Fruit fly (Drosophila melanogaster) whole organism, embryonic: ENCODE data around the gene CG6330.

ENCODE experiments used
- Asciz ChIP-seq: fragments of 200-800 bp; sonication (Bioruptor generic); optimal IDR thresholded peaks from 2 replicates; lab custom pipeline; 2017; ENCODE audit warnings: missing biosample characterization, mild to moderate bottlenecking, missing genetic modification characterization, missing genetic modification reagents
- Bteb2 ChIP-seq: fragments of 200-800 bp; sonication (Bioruptor generic); optimal IDR thresholded peaks from 2 replicates; lab custom pipeline; 2016; ENCODE audit warnings: missing biosample characterization, missing genetic modification characterization
- CG10274 ChIP-seq: fragments of 200-800 bp; sonication (Bioruptor generic); optimal IDR thresholded peaks from 3 replicates; lab custom pipeline; 2017; ENCODE audit warnings: missing biosample characterization, mild to moderate bottlenecking, missing genetic modification characterization
- CG10959 ChIP-seq: fragments of 200-800 bp; sonication (Bioruptor generic); IDR thresholded peaks from 2 replicates; pipeline ENCODE4 v1.3.6; 2022; ENCODE audit warnings: missing biosample characterization, missing genetic modification characterization
- CG11247 ChIP-seq: fragments of 200-800 bp; sonication (Bioruptor generic); IDR thresholded peaks from 2 replicates; pipeline ENCODE4 v1.3.6; 2022; ENCODE audit warnings: missing biosample characterization, missing genetic modification characterization
- CG11560 ChIP-seq: fragments of 200-800 bp; sonication (Bioruptor generic); IDR thresholded peaks from 3 replicates; pipeline ENCODE4 v1.3.6; 2022; ENCODE audit warnings: missing biosample characterization, missing genetic modification characterization
- CG13624 ChIP-seq: fragments of 200-800 bp; sonication (Bioruptor generic); optimal IDR thresholded peaks from 2 replicates; lab custom pipeline; 2016; ENCODE audit warnings: missing biosample characterization, missing genetic modification characterization
- CG13775 ChIP-seq: fragments of 200-800 bp; sonication (Bioruptor generic); optimal IDR thresholded peaks from 3 replicates; lab custom pipeline; 2017; ENCODE audit warnings: missing biosample characterization, mild to moderate bottlenecking, missing genetic modification characterization
- CG1602 ChIP-seq: fragments of 200-800 bp; sonication (Bioruptor generic); optimal IDR thresholded peaks from 3 replicates; lab custom pipeline; 2016; ENCODE audit warnings: missing biosample characterization, missing genetic modification characterization
- CG16779 ChIP-seq: fragments of 200-800 bp; sonication (Bioruptor generic); IDR thresholded peaks from 2 replicates; pipeline ENCODE4 v1.3.6; 2022; ENCODE audit warnings: missing biosample characterization, missing genetic modification characterization
- CG17568 ChIP-seq: fragments of 200-800 bp; sonication (Bioruptor generic); optimal IDR thresholded peaks from 2 replicates; lab custom pipeline; 2018; ENCODE audit warnings: missing biosample characterization, mild to moderate bottlenecking, missing genetic modification characterization, moderate library complexity
- CG18262 ChIP-seq: fragments of 200-800 bp; optimal IDR thresholded peaks from 3 replicates; lab custom pipeline; 2019; ENCODE audit warnings: missing biosample characterization, mild to moderate bottlenecking, missing genetic modification characterization, moderate library complexity
- CG31224 ChIP-seq: fragments of 200-800 bp; sonication (Bioruptor generic); IDR thresholded peaks from 2 replicates; pipeline ENCODE4 v1.3.6; 2022; ENCODE audit warnings: missing biosample characterization, missing genetic modification characterization
- CG3163 ChIP-seq: fragments of 200-800 bp; sonication (Bioruptor generic); optimal IDR thresholded peaks from 3 replicates; lab custom pipeline; 2016; ENCODE audit warnings: missing biosample characterization, missing genetic modification characterization
- CG6765 ChIP-seq: fragments of 200-800 bp; sonication (Bioruptor generic); optimal IDR thresholded peaks from 3 replicates; lab custom pipeline; 2017; ENCODE audit warnings: missing biosample characterization, mild to moderate bottlenecking, missing genetic modification characterization
- CG6813 ChIP-seq: fragments of 200-800 bp; sonication (Bioruptor generic); optimal IDR thresholded peaks from 2 replicates; lab custom pipeline; 2017; ENCODE audit warnings: missing biosample characterization, missing genetic modification characterization, mild to moderate bottlenecking, moderate library complexity, missing genetic modification reagents
- CTCF ChIP-seq: fragments of 200-800 bp; sonication (Bioruptor generic); optimal IDR thresholded peaks from 2 replicates; lab custom pipeline; 2017; ENCODE audit warnings: missing biosample characterization, mild to moderate bottlenecking, missing genetic modification characterization, moderate library complexity
- CoRest ChIP-seq: fragments of 200-800 bp; sonication (Bioruptor generic); optimal IDR thresholded peaks from 3 replicates; lab custom pipeline; 2018; ENCODE audit warnings: missing biosample characterization, mild to moderate bottlenecking, missing genetic modification characterization, moderate library complexity
- Dll ChIP-seq: fragments of 200-800 bp; sonication (Bioruptor generic); IDR thresholded peaks from 4 replicates; pipeline ENCODE4 v1.3.6; 2022; ENCODE audit warnings: missing biosample characterization, missing genetic modification characterization; ENCODE audit not compliant: partially characterized antibody
- Fer2 ChIP-seq: fragments of 200-800 bp; sonication (Bioruptor generic); optimal IDR thresholded peaks from 2 replicates; lab custom pipeline; 2018; ENCODE audit warnings: missing biosample characterization, mild to moderate bottlenecking, missing genetic modification characterization, moderate library complexity
- Fer3 ChIP-seq: fragments of 200-800 bp; sonication (Bioruptor generic); optimal IDR thresholded peaks from 2 replicates; lab custom pipeline; 2018; ENCODE audit warnings: missing biosample characterization, mild to moderate bottlenecking, missing genetic modification characterization, moderate library complexity
- Gug ChIP-seq: fragments of 200-800 bp; sonication (Bioruptor generic); IDR thresholded peaks from 4 replicates; pipeline ENCODE4 v1.3.6; 2022; ENCODE audit warnings: missing biosample characterization, missing genetic modification characterization
- MESR4 ChIP-seq: fragments of 200-800 bp; sonication (Bioruptor generic); optimal IDR thresholded peaks from 2 replicates; lab custom pipeline; 2018; ENCODE audit warnings: missing biosample characterization, mild to moderate bottlenecking, missing genetic modification characterization, moderate library complexity
- MTF-1 ChIP-seq: fragments of 200-800 bp; sonication (Bioruptor generic); optimal IDR thresholded peaks from 2 replicates; lab custom pipeline; 2018; ENCODE audit warnings: missing biosample characterization, mild to moderate bottlenecking, missing genetic modification characterization, borderline replicate concordance
- Oaz ChIP-seq: fragments of 200-800 bp; sonication (Bioruptor generic); IDR thresholded peaks from 2 replicates; pipeline ENCODE4 v1.3.6; 2022; ENCODE audit warnings: missing biosample characterization, missing genetic modification characterization
- Sox102F ChIP-seq: fragments of 200-800 bp; sonication (Bioruptor generic); optimal IDR thresholded peaks from 2 replicates; lab custom pipeline; 2018; ENCODE audit warnings: missing biosample characterization, mild to moderate bottlenecking, missing genetic modification characterization, moderate library complexity
- Taf1 ChIP-seq: fragments of 200-800 bp; sonication (Bioruptor generic); IDR thresholded peaks from 2 replicates; pipeline ENCODE4 v1.3.6; 2022; ENCODE audit warnings: missing biosample characterization, missing genetic modification characterization
- Tbp ChIP-seq: fragments of >200 bp; optimal IDR thresholded peaks from 2 replicates; lab custom pipeline; 2018; ENCODE audit warnings: missing biosample characterization, missing genetic modification characterization
- ash1 ChIP-seq: fragments of 200-800 bp; sonication (Bioruptor generic); optimal IDR thresholded peaks from 2 replicates; lab custom pipeline; 2018; ENCODE audit warnings: missing biosample characterization, mild to moderate bottlenecking, missing genetic modification characterization
- ato ChIP-seq: fragments of 200-800 bp; sonication (Bioruptor generic); IDR thresholded peaks from 2 replicates; pipeline ENCODE4 v1.3.6; 2022; ENCODE audit warnings: missing biosample characterization, missing genetic modification characterization; ENCODE audit not compliant: partially characterized antibody
- cato ChIP-seq: fragments of 200-800 bp; sonication (Bioruptor generic); optimal IDR thresholded peaks from 2 replicates; lab custom pipeline; 2016; ENCODE audit warnings: missing biosample characterization, missing genetic modification characterization, borderline replicate concordance
- croc ChIP-seq: fragments of 200-800 bp; sonication (Bioruptor generic); conservative IDR thresholded peaks from 3 replicates; pipeline ENCODE4 v1.3.6; 2022; ENCODE audit warnings: missing biosample characterization, missing genetic modification characterization
- dati ChIP-seq: fragments of 200-800 bp; sonication (Bioruptor generic); IDR thresholded peaks from 2 replicates; pipeline ENCODE4 v1.3.6; 2022; ENCODE audit warnings: missing biosample characterization, missing genetic modification characterization
- eve ChIP-seq, 2 experiments: fragments of >200 bp; optimal IDR thresholded peaks; 2 replicates each; lab custom pipeline; 2017; ENCODE audit warnings: missing biosample characterization in 2 of 2, missing genetic modification characterization in 2 of 2
- eyg ChIP-seq: fragments of 200-800 bp; sonication (Bioruptor generic); optimal IDR thresholded peaks from 3 replicates; lab custom pipeline; 2016; ENCODE audit warnings: missing biosample characterization, missing genetic modification characterization
- fd3F ChIP-seq: fragments of 200-800 bp; sonication (Bioruptor generic); optimal IDR thresholded peaks from 2 replicates; lab custom pipeline; 2018; ENCODE audit warnings: missing biosample characterization, mild to moderate bottlenecking, missing genetic modification characterization, moderate library complexity
- fd96Cb ChIP-seq: fragments of 200-800 bp; sonication (Bioruptor generic); optimal IDR thresholded peaks from 2 replicates; lab custom pipeline; 2018; ENCODE audit warnings: missing biosample characterization, mild to moderate bottlenecking, missing genetic modification characterization, moderate library complexity
- gsb ChIP-seq: fragments of 200-800 bp; sonication (Bioruptor generic); IDR thresholded peaks from 2 replicates; pipeline ENCODE4 v1.3.6; 2022; ENCODE audit warnings: missing biosample characterization, missing genetic modification characterization
- hbn ChIP-seq: fragments of 200-800 bp; sonication (Bioruptor generic); IDR thresholded peaks from 2 replicates; pipeline ENCODE4 v1.3.6; 2022; ENCODE audit warnings: missing biosample characterization, missing genetic modification characterization; ENCODE audit not compliant: partially characterized antibody
- jumu ChIP-seq: fragments of 200-800 bp; sonication (Bioruptor generic); optimal IDR thresholded peaks from 3 replicates; lab custom pipeline; 2016; ENCODE audit warnings: missing biosample characterization, missing genetic modification characterization
- klu ChIP-seq: fragments of 200-800 bp; sonication (Bioruptor generic); IDR thresholded peaks from 2 replicates; pipeline ENCODE4 v1.3.6; 2022; ENCODE audit warnings: missing biosample characterization, missing genetic modification characterization
- lab ChIP-seq: fragments of 200-800 bp; sonication (Bioruptor generic); optimal IDR thresholded peaks from 3 replicates; lab custom pipeline; 2017; ENCODE audit warnings: missing biosample characterization, missing genetic modification characterization, mild to moderate bottlenecking, moderate library complexity, missing genetic modification reagents
- lbe ChIP-seq: fragments of 200-800 bp; sonication (Bioruptor generic); optimal IDR thresholded peaks from 2 replicates; lab custom pipeline; 2016; ENCODE audit warnings: missing biosample characterization, mild to moderate bottlenecking, missing genetic modification characterization
- nmo ChIP-seq: fragments of 200-800 bp; sonication (Bioruptor generic); optimal IDR thresholded peaks from 2 replicates; lab custom pipeline; 2018; ENCODE audit warnings: missing biosample characterization, mild to moderate bottlenecking, missing genetic modification characterization, moderate library complexity
- salm ChIP-seq: fragments of 200-800 bp; sonication (Bioruptor generic); optimal IDR thresholded peaks from 2 replicates; lab custom pipeline; 2018; ENCODE audit warnings: missing biosample characterization, mild to moderate bottlenecking, missing genetic modification characterization
- sc ChIP-seq, 3 experiments: fragments of >200 bp in 2 of 3; fragments of 200-800 bp in 1 of 3; sonication (Bioruptor generic) in 1 of 3; optimal IDR thresholded peaks; 2 replicates in 2 of 3; 3 replicates in 1 of 3; lab custom pipeline; 2017; ENCODE audit warnings: mild to moderate bottlenecking in 1 of 3, missing biosample characterization in 1 of 3, missing genetic modification characterization in 1 of 3, missing genetic modification reagents in 1 of 3
- sim ChIP-seq: fragments of 200-800 bp; sonication (Bioruptor generic); IDR thresholded peaks from 2 replicates; pipeline ENCODE4 v1.3.6; 2022; ENCODE audit warnings: missing biosample characterization, missing genetic modification characterization
- sr ChIP-seq: fragments of 200-800 bp; sonication (Bioruptor generic); IDR thresholded peaks from 3 replicates; pipeline ENCODE4 v1.3.6; 2022; ENCODE audit warnings: missing biosample characterization, missing genetic modification characterization
- tll ChIP-seq, 2 experiments: fragments of 200-800 bp in 1 of 2; fragments of >200 bp in 1 of 2; sonication (Bioruptor generic) in 1 of 2; optimal IDR thresholded peaks; 2 replicates each; lab custom pipeline; 2017 to 2019; ENCODE audit warnings: missing biosample characterization in 2 of 2, missing genetic modification characterization in 2 of 2, mild to moderate bottlenecking in 1 of 2, moderate library complexity in 1 of 2
- wor ChIP-seq: fragments of 200-800 bp; sonication (Bioruptor generic); IDR thresholded peaks from 2 replicates; pipeline ENCODE4 v1.3.6; 2022; ENCODE audit warnings: missing biosample characterization, missing genetic modification characterization

CG6330 gene

DNA sequence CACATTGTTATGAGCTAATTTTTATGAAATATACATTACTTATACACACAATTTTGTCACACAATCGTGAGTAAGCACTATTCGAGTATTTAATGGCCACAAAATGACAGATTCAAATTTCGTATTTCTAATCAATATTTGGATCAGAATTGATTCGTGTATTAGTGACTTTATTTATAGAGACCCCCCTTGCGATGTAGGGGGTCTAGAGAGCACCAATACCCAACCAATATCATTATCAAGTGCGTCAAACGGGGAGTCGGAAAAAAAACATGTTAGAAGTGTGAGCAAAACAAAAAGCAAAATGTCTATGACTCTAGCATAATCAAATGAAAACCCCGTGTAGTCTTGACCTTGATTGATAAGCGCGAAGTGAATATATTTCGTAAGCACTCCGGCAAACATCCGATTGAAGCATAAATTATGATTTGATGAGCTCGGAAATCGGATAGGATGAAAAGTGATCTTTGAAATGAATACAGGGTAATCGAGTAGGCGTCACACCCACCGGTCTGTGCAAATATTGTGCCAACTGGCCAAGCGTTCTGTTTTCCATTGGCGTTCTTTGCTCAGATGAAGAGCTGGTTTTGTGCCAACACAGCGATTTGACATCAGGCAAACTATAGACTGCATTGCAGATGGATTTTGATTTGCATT lies 6.0 kb downstream of the CG6330 start (continued):
- TF ChIP-seq CG11560: no peak
- no peak for TF ChIP-seq croc (GFP tag; lab: Robert Waterston, UW)
- no peak for TF ChIP-seq tll (GFP tag; optimal IDR thresholded peaks at IDR 0.05; lab: Kevin White, UChicago)
- peak; percentile 25 for TF ChIP-seq Fer3 (tag; lab: Kevin White, UChicago)
- TF ChIP-seq fd96Cb (tag; lab: Kevin White, UChicago): no peak
- no peak for TF ChIP-seq MTF-1 (GFP tag; lab: Kevin White, UChicago)
- no peak for TF ChIP-seq sim (GFP tag; lab: Robert Waterston, UW)
- no peak for TF ChIP-seq sc (optimal IDR thresholded peaks at IDR 0.05; lab: Kevin White, UChicago)
- no peak for TF ChIP-seq sc (GFP tag; optimal IDR thresholded peaks at IDR 0.05; lab: Kevin White, UChicago)
- peak; percentile 32 for TF ChIP-seq CG17568 (GFP tag; lab: Kevin White, UChicago)
- TF ChIP-seq dati: no peak
- no peak for TF ChIP-seq nmo (GFP tag; lab: Kevin White, UChicago)
- TF ChIP-seq Sox102F (GFP tag; lab: Kevin White, UChicago): no peak
- TF ChIP-seq CG13775 (GFP tag; lab: Kevin White, UChicago): no peak
- TF ChIP-seq Gug: no peak
- TF ChIP-seq lbe (GFP tag; lab: Kevin White, UChicago): no peak
- TF ChIP-seq Oaz (GFP tag; lab: Robert Waterston, UW): no peak
- TF ChIP-seq ato (GFP tag; lab: Robert Waterston, UW): no peak
- no peak for TF ChIP-seq Fer2 (tag; lab: Kevin White, UChicago)
- TF ChIP-seq hbn (GFP tag; lab: Robert Waterston, UW): no peak
- peak in 1 of 2 experiments; percentile 60 for TF ChIP-seq eve (GFP tag; optimal IDR thresholded peaks at IDR 0.05; lab: Kevin White, UChicago)
- TF ChIP-seq Bteb2 (GFP tag; lab: Kevin White, UChicago): no peak
- no peak for TF ChIP-seq Taf1 (GFP tag; lab: Robert Waterston, UW)
- no peak for TF ChIP-seq Dll (GFP tag; lab: Robert Waterston, UW)
- no peak for TF ChIP-seq CG16779 (GFP tag; lab: Robert Waterston, UW)
- no peak for TF ChIP-seq CG11247 (GFP tag; lab: Robert Waterston, UW)
- TF ChIP-seq CG3163: no peak
- TF ChIP-seq fd3F (GFP tag; lab: Kevin White, UChicago): no peak
- peak; percentile 63 for TF ChIP-seq lab (GFP tag; lab: Kevin White, UChicago)
- no peak for TF ChIP-seq CG31224 (GFP tag; lab: Robert Waterston, UW)
- TF ChIP-seq CG6813 (GFP tag; lab: Kevin White, UChicago): peak; percentile 31
- no peak for TF ChIP-seq gsb (GFP tag; lab: Robert Waterston, UW)
- no peak for TF ChIP-seq salm (tag; lab: Kevin White, UChicago)
- TF ChIP-seq CoRest (tag; lab: Kevin White, UChicago): peak; percentile 21
- no peak for TF ChIP-seq MESR4 (GFP tag; lab: Kevin White, UChicago)
- TF ChIP-seq CG10959: no peak
- TF ChIP-seq ash1 (GFP tag; lab: Kevin White, UChicago): no peak
- peak; percentile 1 for TF ChIP-seq Asciz (GFP tag; lab: Kevin White, UChicago)
- no peak for TF ChIP-seq jumu (GFP tag; lab: Kevin White, UChicago)
- TF ChIP-seq eyg: no peak
- TF ChIP-seq CG13624 (GFP tag; lab: Kevin White, UChicago): peak; percentile 30
- no peak for TF ChIP-seq sr (GFP tag; lab: Robert Waterston, UW)
- TF ChIP-seq CG1602: no peak
- no peak for TF ChIP-seq wor (GFP tag; lab: Robert Waterston, UW)
- TF ChIP-seq CTCF (GFP tag; lab: Kevin White, UChicago): no peak
- no peak for TF ChIP-seq CG6765
- TF ChIP-seq cato (GFP tag; lab: Kevin White, UChicago): no peak
- TF ChIP-seq CG10274 (GFP tag; lab: Kevin White, UChicago): peak; percentile 97
- no peak for TF ChIP-seq CG18262 (tag; lab: Kevin White, UChicago)
- no peak for TF ChIP-seq klu (GFP tag; lab: Robert Waterston, UW)
- no peak for TF ChIP-seq Tbp (GFP tag; lab: Kevin White, UChicago)
